Worm (Caenorhabditis elegans) whole organism, L4 larva: ENCODE results near the gene Y5F2A.4.

Experiments
- F37D6.2 ChIP-seq: sonication (generic microtip); optimal IDR thresholded peaks from 2 replicates; lab custom pipeline; 2016; ENCODE audit warnings: mild to moderate bottlenecking, missing genetic modification characterization, missing compliant biosample characterization
- ZK546.5 ChIP-seq, 2 experiments: sonication (generic microtip); optimal IDR thresholded peaks; 2 replicates each; lab custom pipeline; 2017; ENCODE audit warnings: missing biosample characterization in 2 of 2, missing genetic modification characterization in 2 of 2
- dpl-1 ChIP-seq: fragments of 150-350 bp; optimal IDR thresholded peaks from 2 replicates; lab custom pipeline; 2014; ENCODE audit warnings: missing biosample characterization, missing genetic modification reagents, missing genetic modification characterization
- dve-1 ChIP-seq: sonication (generic microtip); optimal IDR thresholded peaks from 2 replicates; lab custom pipeline; 2017; ENCODE audit warnings: antibody characterized with exemption, mild to moderate bottlenecking, missing genetic modification characterization, missing compliant biosample characterization; ENCODE audit not compliant: insufficient read depth
- fos-1 ChIP-seq: fragments of 150-350 bp; optimal IDR thresholded peaks from 2 replicates; lab custom pipeline; 2014; ENCODE audit warnings: missing biosample characterization, missing genetic modification characterization
- lin-29 ChIP-seq: fragments of 200-800 bp; sonication (Bioruptor generic); IDR thresholded peaks from 2 replicates; pipeline ENCODE4 v1.3.6; 2022; ENCODE audit warnings: missing genetic modification reagents, missing genetic modification characterization, missing compliant biosample characterization
- mes-2 ChIP-seq: sonication (generic microtip); optimal IDR thresholded peaks from 2 replicates; lab custom pipeline; 2016; ENCODE audit warnings: missing genotype, mild to moderate bottlenecking, missing genetic modification characterization, missing compliant biosample characterization; ENCODE audit not compliant: poor library complexity, severe bottlenecking
- nhr-11 ChIP-seq: fragments of 150-350 bp; optimal IDR thresholded peaks from 2 replicates; lab custom pipeline; 2014; ENCODE audit warnings: missing biosample characterization, missing genetic modification characterization
- nhr-237 ChIP-seq: sonication (generic microtip); optimal IDR thresholded peaks from 2 replicates; lab custom pipeline; 2017; ENCODE audit warnings: missing biosample characterization, missing genetic modification characterization
- unc-62 ChIP-seq, 3 experiments: fragments of 150-350 bp in 1 of 3; sonication (generic microtip); optimal IDR thresholded peaks in 2 of 3; peaks in 1 of 3; 1 replicate in 1 of 3; 2 replicates in 2 of 3; lab custom pipeline; 2014 to 2017; ENCODE audit warnings: missing biosample characterization in 3 of 3, missing genetic modification characterization in 3 of 3, missing genetic modification reagents in 3 of 3, missing genotype in 1 of 3
- ztf-11 ChIP-seq: fragments of 150-350 bp; optimal IDR thresholded peaks from 2 replicates; lab custom pipeline; 2014; ENCODE audit warnings: missing biosample characterization, missing genetic modification characterization

DNA sequence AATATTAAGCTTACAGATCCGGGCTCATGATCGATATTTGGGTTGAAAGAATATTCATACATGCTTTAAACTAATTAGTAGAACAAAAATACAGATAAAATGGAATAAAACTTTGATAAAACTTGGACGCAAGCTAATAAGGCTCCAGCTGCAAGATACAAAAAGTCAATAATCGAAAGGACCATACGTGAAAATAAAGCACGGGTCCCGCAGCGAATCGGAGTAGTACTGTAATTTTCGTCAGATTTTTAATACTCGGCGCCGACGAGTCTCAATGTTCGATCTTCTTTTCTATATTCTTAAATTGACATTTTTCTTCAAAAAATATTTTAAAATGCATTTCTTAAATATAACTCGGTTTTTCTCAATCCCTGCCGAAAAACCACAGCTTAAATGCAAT is 46.3 kb upstream of the Y5F2A.4 start, which contains the start of gene spo-11:
- no peak for TF ChIP-seq dpl-1
- TF ChIP-seq lin-29 (GFP tag; lab: Robert Waterston, UW): no peak
- TF ChIP-seq F37D6.2 (tag; lab: Kevin White, UChicago): no peak
- no peak for TF ChIP-seq unc-62 (GFP tag; optimal IDR thresholded peaks at IDR 0.05 in 1 of 2; lab: Kevin White, UChicago)
- no peak for TF ChIP-seq unc-62 (tag; optimal IDR thresholded peaks at IDR 0.05; lab: Kevin White, UChicago)
- TF ChIP-seq nhr-11: no peak
- TF ChIP-seq ztf-11 (tag; lab: Kevin White, UChicago): no peak
- TF ChIP-seq fos-1 (tag; lab: Kevin White, UChicago): no peak
- no peak for TF ChIP-seq dve-1 (tag; lab: Kevin White, UChicago)
- TF ChIP-seq mes-2 (tag; lab: Kevin White, UChicago): no peak
- TF ChIP-seq nhr-237 (tag; lab: Kevin White, UChicago): no peak
- no peak for TF ChIP-seq ZK546.5 (tag; optimal IDR thresholded peaks at IDR 0.05; lab: Kevin White, UChicago)
